Worm (Caenorhabditis elegans) whole organism, dauer: Measurements from ENCODE around the gene ani-2.

Experiments
- unc-62 ChIP-seq: sonication (generic microtip); optimal IDR thresholded peaks from 2 replicates; lab custom pipeline; 2017; ENCODE audit warnings: missing biosample characterization, missing genetic modification reagents, missing genetic modification characterization

Gene ani-2

ce11 chrII:6365237-6365815 is at the start of gene ani-2, which contains the start of gene clec-88:
Gene ani-2, minus strand, starts transcription at chrII:6365367.
Gene clec-88, plus strand, starts transcription at chrII:6365722.
- TF ChIP-seq unc-62 (GFP tag; lab: Kevin White, UChicago) = no peak

- TF ChIP-seq unc-62 (GFP tag; lab: Kevin White, UChicago) = no peak
These were observed 48.6 kb upstream of the ani-2 start for ce11 chrII:6413788-6414187.

ce11 chrII:6411660-6412451 is 46.7 kb upstream of the ani-2 start:
- no peak for TF ChIP-seq unc-62 (GFP tag; lab: Kevin White, UChicago)

- TF ChIP-seq unc-62 (GFP tag; lab: Kevin White, UChicago) = no peak
These were observed 45.0 kb upstream of the ani-2 start, which contains the start of gene T25D10.4 for ce11 chrII:6410181-6410580. Gene T25D10.4, minus strand, starts transcription at chrII:6410281.

- no peak for TF ChIP-seq unc-62 (GFP tag; lab: Kevin White, UChicago)
These were observed 43.9 kb upstream of the ani-2 start for ce11 chrII:6409098-6409497.

ce11 chrII:6407279-6407678 is 42.1 kb upstream of the ani-2 start, which contains the start of gene spp-11:
Gene spp-11, minus strand, starts transcription at chrII:6407379.
- TF ChIP-seq unc-62 (GFP tag; lab: Kevin White, UChicago) = no peak

ce11 chrII:6403233-6403632 is 38.1 kb upstream of the ani-2 start, which contains the start of gene T25D10.1:
Gene T25D10.1, plus strand, starts transcription at chrII:6403401.
- TF ChIP-seq unc-62 (GFP tag; lab: Kevin White, UChicago) = no peak

- no peak for TF ChIP-seq unc-62 (GFP tag; lab: Kevin White, UChicago)
These were observed 36.5 kb upstream of the ani-2 start, which contains the start of gene btb-2 for ce11 chrII:6401649-6402048. Gene btb-2, plus strand, starts transcription at chrII:6401949.

ce11 chrII:6398406-6398805 is 33.2 kb upstream of the ani-2 start, which contains the start of gene zig-10:
Gene zig-10, plus strand, starts transcription at chrII:6398706.
- no peak for TF ChIP-seq unc-62 (GFP tag; lab: Kevin White, UChicago)

ce11 chrII:6394037-6394436 is 28.9 kb upstream of the ani-2 start:
- TF ChIP-seq unc-62 (GFP tag; lab: Kevin White, UChicago) = no peak

- TF ChIP-seq unc-62 (GFP tag; lab: Kevin White, UChicago) = no peak
These were observed 26.0 kb upstream of the ani-2 start, which contains the start of gene F58F12.3 for ce11 chrII:6391195-6391594. Gene F58F12.3, minus strand, starts transcription at chrII:6391295.

- TF ChIP-seq unc-62 (GFP tag; lab: Kevin White, UChicago) = no peak
These were observed 22.8 kb upstream of the ani-2 start, which contains the start of gene F58F12.2 for ce11 chrII:6387937-6388336. Gene F58F12.2, minus strand, starts transcription at chrII:6388037.

ce11 chrII:6386467-6386866 is 21.3 kb upstream of the ani-2 start, which contains the start of gene F58F12.4:
Gene F58F12.4, plus strand, starts transcription at chrII:6386767.
- TF ChIP-seq unc-62 (GFP tag; lab: Kevin White, UChicago) = no peak

ce11 chrII:6383183-6383695 is 18.1 kb upstream of the ani-2 start, which contains the start of gene F58F12.1:
Gene F58F12.1, plus strand, starts transcription at chrII:6383645.
- TF ChIP-seq unc-62 (GFP tag; lab: Kevin White, UChicago) = no peak

- TF ChIP-seq unc-62 (GFP tag; lab: Kevin White, UChicago) = no peak
These were observed 15.7 kb upstream of the ani-2 start, which contains the start of gene F58F12.12 for ce11 chrII:6380866-6381265. Gene F58F12.12, plus strand, starts transcription at chrII:6381166.
